Worm (Caenorhabditis elegans): ENCODE measurements around the gene C49F5.6.

Gene C49F5.6

ce11 chrX:11967034-11967433 is 21.1 kb upstream of the C49F5.6 start:
- TF ChIP-seq aly-1 (tag; optimal IDR thresholded peaks at IDR 0.05) (no peak), hnd-1 (tag; optimal IDR thresholded peaks at IDR 0.05) (no peak), ama-1 (optimal IDR thresholded peaks at IDR 0.05) (no peak), ceh-13 (GFP tag; optimal IDR thresholded peaks at IDR 0.05) (no peak), tra-4 (tag; optimal IDR thresholded peaks at IDR 0.05) (no peak), sea-1 (GFP tag; conservative IDR thresholded peaks at IDR 0.05) (no peak), tbx-11 (GFP tag; IDR thresholded peaks at IDR 0.05) (no peak), F13C5.2 (tag; optimal IDR thresholded peaks at IDR 0.05) (no peak), flt-1 (GFP tag; IDR thresholded peaks at IDR 0.05) (no peak), pes-1 (GFP tag; IDR thresholded peaks at IDR 0.05) (no peak)

ce11 chrX:11968024-11968598 is 20.0 kb upstream of the C49F5.6 start:
- no peak for TF ChIP-seq ama-1 (optimal IDR thresholded peaks at IDR 0.05)
- TF ChIP-seq ceh-13 (GFP tag; optimal IDR thresholded peaks at IDR 0.05): no peak
- TF ChIP-seq flt-1 (GFP tag; IDR thresholded peaks at IDR 0.05): no peak
- no peak for TF ChIP-seq tbx-37 (GFP tag; conservative IDR thresholded peaks at IDR 0.05)
- TF ChIP-seq tra-4 (tag; optimal IDR thresholded peaks at IDR 0.05): no peak
- TF ChIP-seq tbx-11 (GFP tag; IDR thresholded peaks at IDR 0.05): no peak
- TF ChIP-seq aly-1 (tag; optimal IDR thresholded peaks at IDR 0.05): no peak
- TF ChIP-seq pes-1 (GFP tag; IDR thresholded peaks at IDR 0.05): no peak
- no peak for TF ChIP-seq F13C5.2 (tag; optimal IDR thresholded peaks at IDR 0.05)
- TF ChIP-seq scrt-1 (GFP tag; IDR thresholded peaks at IDR 0.05): no peak
- TF ChIP-seq sea-1 (GFP tag; conservative IDR thresholded peaks at IDR 0.05): no peak
- no peak for TF ChIP-seq ets-7 (tag; optimal IDR thresholded peaks at IDR 0.05)
- no peak for TF ChIP-seq ceh-36 (tag; optimal IDR thresholded peaks at IDR 0.05)
- no peak for TF ChIP-seq hmbx-1 (tag; optimal IDR thresholded peaks at IDR 0.05)
- TF ChIP-seq hnd-1 (tag; optimal IDR thresholded peaks at IDR 0.05): no peak
- no peak for TF ChIP-seq B0310.2 (tag; optimal IDR thresholded peaks at IDR 0.05)
- TF ChIP-seq hmg-4 (GFP tag; optimal IDR thresholded peaks at IDR 0.05): no peak

DNA sequence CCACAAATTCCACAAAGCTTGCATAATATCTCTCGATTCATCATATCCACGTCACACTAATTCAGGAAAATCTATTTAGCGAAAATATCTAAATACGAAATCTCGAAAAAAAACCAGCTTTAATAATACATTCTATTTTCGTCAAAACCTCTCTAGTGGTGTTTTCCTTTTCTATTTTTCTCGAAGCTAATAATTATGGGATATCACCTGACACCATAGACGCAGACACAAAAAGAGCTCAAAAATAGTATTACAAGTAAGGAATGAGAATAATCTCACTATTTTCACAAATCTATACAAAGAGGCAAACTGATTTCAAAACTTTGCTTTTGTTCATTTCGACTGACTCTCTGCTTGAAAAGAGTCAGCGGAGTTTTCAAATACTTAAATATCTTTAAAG is 19.0 kb upstream of the C49F5.6 start:
- TF ChIP-seq sea-1 (GFP tag; conservative IDR thresholded peaks at IDR 0.05) (no peak), flt-1 (GFP tag; IDR thresholded peaks at IDR 0.05) (no peak)

DNA sequence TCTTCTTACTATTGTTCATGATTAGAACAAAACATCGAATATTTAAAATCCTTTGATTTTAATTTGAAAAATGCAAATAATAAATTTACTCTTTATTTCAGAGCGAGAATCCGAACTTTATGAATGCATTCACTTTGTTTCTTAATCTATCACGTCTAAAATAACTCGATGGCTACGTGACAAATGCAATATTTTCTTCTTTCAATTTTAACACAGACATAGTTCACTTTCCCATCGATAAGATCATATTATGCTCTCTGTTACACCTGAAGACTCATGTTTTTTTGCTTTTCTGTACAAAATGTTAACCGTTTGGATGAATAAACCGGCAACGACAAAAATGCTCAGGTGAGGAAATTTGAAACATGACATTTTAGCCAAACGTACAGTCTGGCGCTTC is 18.6 kb upstream of the C49F5.6 start:
- TF ChIP-seq hmbx-1 (tag; optimal IDR thresholded peaks at IDR 0.05) (no peak), sea-1 (GFP tag; conservative IDR thresholded peaks at IDR 0.05) (no peak), flt-1 (GFP tag; IDR thresholded peaks at IDR 0.05) (no peak), scrt-1 (GFP tag; IDR thresholded peaks at IDR 0.05) (no peak), pes-1 (GFP tag; IDR thresholded peaks at IDR 0.05) (no peak), tra-4 (tag; optimal IDR thresholded peaks at IDR 0.05) (no peak), aly-1 (tag; optimal IDR thresholded peaks at IDR 0.05) (no peak), F13C5.2 (tag; optimal IDR thresholded peaks at IDR 0.05) (no peak), ama-1 (optimal IDR thresholded peaks at IDR 0.05) (no peak), ceh-36 (tag; optimal IDR thresholded peaks at IDR 0.05) (no peak)

ce11 chrX:11971323-11971722 is 16.8 kb upstream of the C49F5.6 start:
- TF ChIP-seq hmbx-1 (tag; optimal IDR thresholded peaks at IDR 0.05) (no peak), tra-4 (tag; optimal IDR thresholded peaks at IDR 0.05) (no peak), scrt-1 (GFP tag; IDR thresholded peaks at IDR 0.05) (no peak), ceh-36 (tag; optimal IDR thresholded peaks at IDR 0.05) (no peak), B0310.2 (tag; optimal IDR thresholded peaks at IDR 0.05) (no peak), ets-7 (tag; optimal IDR thresholded peaks at IDR 0.05) (no peak), aly-1 (tag; optimal IDR thresholded peaks at IDR 0.05) (no peak), hnd-1 (tag; optimal IDR thresholded peaks at IDR 0.05) (no peak), sea-1 (GFP tag; conservative IDR thresholded peaks at IDR 0.05) (no peak), flt-1 (GFP tag; IDR thresholded peaks at IDR 0.05) (no peak), pes-1 (GFP tag; IDR thresholded peaks at IDR 0.05) (no peak), hmg-4 (GFP tag; optimal IDR thresholded peaks at IDR 0.05) (no peak), tbx-11 (GFP tag; IDR thresholded peaks at IDR 0.05) (no peak), ama-1 (optimal IDR thresholded peaks at IDR 0.05) (no peak), ceh-13 (GFP tag; optimal IDR thresholded peaks at IDR 0.05) (no peak), tbx-37 (GFP tag; conservative IDR thresholded peaks at IDR 0.05) (no peak), F13C5.2 (tag; optimal IDR thresholded peaks at IDR 0.05) (no peak)

DNA sequence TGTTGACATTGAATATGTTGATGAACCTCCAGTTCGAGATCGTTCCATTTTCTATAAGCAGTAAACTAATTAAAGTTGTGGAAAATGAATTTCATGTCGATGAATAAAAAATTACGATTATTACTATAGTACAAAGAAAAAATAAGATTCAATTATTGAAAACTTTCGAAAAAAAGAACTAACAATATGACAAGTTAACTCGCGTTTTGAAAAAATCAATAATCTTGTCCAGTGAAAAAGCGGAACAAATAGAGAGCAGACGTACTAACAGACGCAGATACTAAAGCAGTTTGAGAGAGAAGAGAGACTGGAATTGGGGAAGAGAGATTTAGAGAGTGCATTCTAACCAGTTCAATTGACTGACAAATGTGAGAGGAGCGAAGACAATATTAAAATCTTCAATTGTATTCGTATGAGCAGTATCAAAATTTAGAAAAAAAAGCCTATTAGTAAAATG is 13.5 kb upstream of the C49F5.6 start, which contains the start of gene set-6:
Gene set-6 (minus strand): TSS at position 51 of the 457 bp plus-strand sequence.
- TF ChIP-seq B0310.2 (tag; optimal IDR thresholded peaks at IDR 0.05) (no peak), ama-1 (optimal IDR thresholded peaks at IDR 0.05) (no peak), hmbx-1 (tag; optimal IDR thresholded peaks at IDR 0.05) (no peak), sea-1 (GFP tag; conservative IDR thresholded peaks at IDR 0.05) (no peak), tbx-37 (GFP tag; conservative IDR thresholded peaks at IDR 0.05) (no peak), ceh-36 (tag; optimal IDR thresholded peaks at IDR 0.05) (no peak), pes-1 (GFP tag; IDR thresholded peaks at IDR 0.05) (no peak), flt-1 (GFP tag; IDR thresholded peaks at IDR 0.05) (no peak), ets-7 (tag; optimal IDR thresholded peaks at IDR 0.05) (no peak), ceh-13 (GFP tag; optimal IDR thresholded peaks at IDR 0.05) (no peak), tra-4 (tag; optimal IDR thresholded peaks at IDR 0.05) (no peak), tbx-11 (GFP tag; IDR thresholded peaks at IDR 0.05) (no peak), aly-1 (tag; optimal IDR thresholded peaks at IDR 0.05) (no peak), scrt-1 (GFP tag; IDR thresholded peaks at IDR 0.05) (no peak), hnd-1 (tag; optimal IDR thresholded peaks at IDR 0.05) (no peak), hmg-4 (GFP tag; optimal IDR thresholded peaks at IDR 0.05) (no peak), F13C5.2 (tag; optimal IDR thresholded peaks at IDR 0.05) (no peak)

DNA sequence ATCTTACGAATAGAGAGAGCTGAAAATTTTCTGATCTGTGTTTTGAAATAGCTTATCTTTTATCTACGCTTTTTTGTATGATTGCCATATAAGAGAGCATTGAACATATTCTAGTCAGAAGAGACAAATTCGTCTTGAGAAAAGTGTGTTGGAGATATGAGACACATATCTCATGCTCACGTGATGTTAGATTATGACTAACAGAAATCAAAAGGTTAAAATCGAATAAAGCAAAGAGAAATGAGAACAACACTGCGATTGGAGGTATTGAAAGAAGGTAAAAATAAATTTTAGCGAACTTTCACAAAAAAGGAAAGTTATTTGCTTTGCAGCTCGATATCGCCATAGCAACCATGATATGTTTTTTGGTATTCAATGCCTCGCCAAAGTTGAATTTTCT is 6.0 kb upstream of the C49F5.6 start, which contains the start of gene nhr-167:
Gene nhr-167 (minus strand): TSS at position 21 of the 400 bp plus-strand sequence.
- no peak for TF ChIP-seq hmg-4 (GFP tag; optimal IDR thresholded peaks at IDR 0.05)
- no peak for TF ChIP-seq pes-1 (GFP tag; IDR thresholded peaks at IDR 0.05)
- no peak for TF ChIP-seq F13C5.2 (tag; optimal IDR thresholded peaks at IDR 0.05)
- no peak for TF ChIP-seq scrt-1 (GFP tag; IDR thresholded peaks at IDR 0.05)
- TF ChIP-seq tbx-37 (GFP tag; conservative IDR thresholded peaks at IDR 0.05): no peak
- no peak for TF ChIP-seq aly-1 (tag; optimal IDR thresholded peaks at IDR 0.05)
- no peak for TF ChIP-seq tbx-11 (GFP tag; IDR thresholded peaks at IDR 0.05)
- TF ChIP-seq ceh-13 (GFP tag; optimal IDR thresholded peaks at IDR 0.05): no peak
- no peak for TF ChIP-seq B0310.2 (tag; optimal IDR thresholded peaks at IDR 0.05)
- no peak for TF ChIP-seq ceh-36 (tag; optimal IDR thresholded peaks at IDR 0.05)
- no peak for TF ChIP-seq hmbx-1 (tag; optimal IDR thresholded peaks at IDR 0.05)
- TF ChIP-seq sea-1 (GFP tag; conservative IDR thresholded peaks at IDR 0.05): no peak
- no peak for TF ChIP-seq ama-1 (optimal IDR thresholded peaks at IDR 0.05)
- TF ChIP-seq flt-1 (GFP tag; IDR thresholded peaks at IDR 0.05): no peak
- TF ChIP-seq tra-4 (tag; optimal IDR thresholded peaks at IDR 0.05): no peak
- TF ChIP-seq hnd-1 (tag; optimal IDR thresholded peaks at IDR 0.05): no peak
- TF ChIP-seq ets-7 (tag; optimal IDR thresholded peaks at IDR 0.05): no peak

Measured in whole organism, early embryonic.